Worm (Caenorhabditis elegans) whole organism, L4/young adult: ENCODE measurements around the gene pfd-4.

Experiments
- W03F9.2 ChIP-seq: fragments of 150-350 bp; optimal IDR thresholded peaks from 2 replicates; lab custom pipeline; 2014; ENCODE audit warnings: missing biosample characterization, missing genetic modification characterization
- him-1 ChIP-seq: sonication (generic microtip); optimal IDR thresholded peaks from 2 replicates; lab custom pipeline; 2016; ENCODE audit warnings: missing genotype, missing genetic modification reagents, missing genetic modification characterization, missing compliant biosample characterization

- no peak for TF ChIP-seq W03F9.2 (tag; lab: Kevin White, UChicago)
- no peak for TF ChIP-seq him-1
Measured at ce11 chrIV:11269483-11269882, 45.5 kb upstream of the pfd-4 start.
